Worm (Caenorhabditis elegans): ENCODE data around the gene B0035.15.
A peak's percentile ranks its signal among the peaks of the same experiment; 100 is the strongest.

Gene B0035.15

ce11 chrIV:11247434-11247833, 50.6 kb downstream of the B0035.15 start:
- peak; percentile 12 for TF ChIP-seq nhr-77 (tag; optimal IDR thresholded peaks at IDR 0.05)
- TF ChIP-seq nhr-28 (tag; optimal IDR thresholded peaks at IDR 0.05): peak; percentile 74
- TF ChIP-seq php-3 (GFP tag; IDR thresholded peaks at IDR 0.05): 0 out of 2 replicates have a peak, but pooled peaks have one; percentile 18
- TF ChIP-seq lir-3 (tag; optimal IDR thresholded peaks at IDR 0.05): no peak
- TF ChIP-seq madf-5 (GFP tag; IDR thresholded peaks at IDR 0.05): no peak
- TF ChIP-seq F26F4.8 (GFP tag; conservative IDR thresholded peaks at IDR 0.05): no peak
- TF ChIP-seq daf-16 (GFP tag; optimal IDR thresholded peaks at IDR 0.05): no peak
- peak; percentile 85 for TF ChIP-seq daf-16 (tag; optimal IDR thresholded peaks at IDR 0.05)
- no peak for TF ChIP-seq ztf-11 (tag; optimal IDR thresholded peaks at IDR 0.05)
- TF ChIP-seq dve-1 (tag; optimal IDR thresholded peaks at IDR 0.05; ENCODE audit: insufficient read depth): peak; percentile 46

Data from whole organism, L4 larva.